Fruit fly (Drosophila melanogaster): ENCODE data around the gene CG13362.

The CG13362 gene

dm6 chrX:769639-770124, 18.6 kb upstream of the CG13362 start, which contains the start of gene fz3:
TSS of gene fz3 (plus strand) at chrX:769945.
- TF ChIP-seq Sox102F (GFP tag; optimal IDR thresholded peaks at IDR 0.05): peak; percentile 86
- peak; percentile 36 for TF ChIP-seq spab (GFP tag; optimal IDR thresholded peaks at IDR 0.05)
- TF ChIP-seq CG31627 (GFP tag; optimal IDR thresholded peaks at IDR 0.05): peak; percentile 61
- TF ChIP-seq CG16779 (tag; optimal IDR thresholded peaks at IDR 0.05): peak; percentile 24
- peak; percentile 76 for TF ChIP-seq vri (GFP tag; optimal IDR thresholded peaks at IDR 0.05)
- peak; percentile 64; the same call in 2 of the 3 replicates for TF ChIP-seq CG8119 (GFP tag; IDR thresholded peaks at IDR 0.05)
- TF ChIP-seq CG6276 (GFP tag; optimal IDR thresholded peaks at IDR 0.05): peak; percentile 58
- TF ChIP-seq CG10631 (GFP tag; optimal IDR thresholded peaks at IDR 0.05): peak; percentile 77
- TF ChIP-seq Hr38 (GFP tag; optimal IDR thresholded peaks at IDR 0.05): no peak
- no peak for TF ChIP-seq fd85E (GFP tag; optimal IDR thresholded peaks at IDR 0.05)
- TF ChIP-seq CG8319 (GFP tag; optimal IDR thresholded peaks at IDR 0.05): peak; percentile 31
- peak; percentile 32 for TF ChIP-seq Lpt (GFP tag; optimal IDR thresholded peaks at IDR 0.05)
- peak; percentile 73 for TF ChIP-seq CG10669 (GFP tag; optimal IDR thresholded peaks at IDR 0.05)
- peak; percentile 66 for TF ChIP-seq CG3032 (tag; optimal IDR thresholded peaks at IDR 0.05)
- TF ChIP-seq Met (GFP tag; optimal IDR thresholded peaks at IDR 0.05): peak; percentile 82
- peak; percentile 67 for TF ChIP-seq eg (GFP tag; IDR thresholded peaks at IDR 0.05)
- TF ChIP-seq Blimp-1 (GFP tag; optimal IDR thresholded peaks at IDR 0.05): peak; percentile 15
- peak; percentile 76 for TF ChIP-seq pdm3 (GFP tag; optimal IDR thresholded peaks at IDR 0.05)
- TF ChIP-seq Ets96B (tag; optimal IDR thresholded peaks at IDR 0.05): peak; percentile 70
- TF ChIP-seq achi (GFP tag; optimal IDR thresholded peaks at IDR 0.05): peak; percentile 64
- peak; percentile 47 to 76 for TF ChIP-seq ss (GFP tag; optimal IDR thresholded peaks at IDR 0.05)
- peak; percentile 73 for TF ChIP-seq Smox (GFP tag; optimal IDR thresholded peaks at IDR 0.05)
- TF ChIP-seq Sox15 (GFP tag; optimal IDR thresholded peaks at IDR 0.05): no peak
- TF ChIP-seq CG11902 (GFP tag; optimal IDR thresholded peaks at IDR 0.05): peak; percentile 44
- no peak for TF ChIP-seq Gug (GFP tag; IDR thresholded peaks at IDR 0.05)
- TF ChIP-seq CG4318 (GFP tag; optimal IDR thresholded peaks at IDR 0.05): peak; percentile 28
- peak; percentile 55 for TF ChIP-seq Hr4 (GFP tag; optimal IDR thresholded peaks at IDR 0.05)
- peak; percentile 86 for TF ChIP-seq topi (GFP tag; optimal IDR thresholded peaks at IDR 0.05)
- TF ChIP-seq Hr39 (GFP tag; optimal IDR thresholded peaks at IDR 0.05): peak; percentile 74
- TF ChIP-seq fkh (GFP tag; optimal IDR thresholded peaks at IDR 0.05): no peak
- TF ChIP-seq fd59A (GFP tag; optimal IDR thresholded peaks at IDR 0.05): peak; percentile 47
- peak; percentile 59 for TF ChIP-seq acj6 (GFP tag; optimal IDR thresholded peaks at IDR 0.05)
- TF ChIP-seq Sox14 (GFP tag; optimal IDR thresholded peaks at IDR 0.05): peak; percentile 76
- peak; percentile 65 for TF ChIP-seq Ets21C (GFP tag; optimal IDR thresholded peaks at IDR 0.05)
- peak; percentile 63 for TF ChIP-seq CG8632 (GFP tag; optimal IDR thresholded peaks at IDR 0.05)
- peak; percentile 44 for TF ChIP-seq CG9139 (GFP tag; optimal IDR thresholded peaks at IDR 0.05)
- peak; percentile 60 for TF ChIP-seq CG6854 (GFP tag; optimal IDR thresholded peaks at IDR 0.05)
- peak in 1 of 2 experiments; percentile 58 for TF ChIP-seq salr (GFP tag; optimal IDR thresholded peaks at IDR 0.05)
- TF ChIP-seq cyc (GFP tag; optimal IDR thresholded peaks at IDR 0.05): peak; percentile 71
- TF ChIP-seq CG6163 (GFP tag; IDR thresholded peaks at IDR 0.05): peak; percentile 80
- TF ChIP-seq CG11762 (GFP tag; optimal IDR thresholded peaks at IDR 0.05; ENCODE audit: insufficient read depth): peak; percentile 40
- peak; percentile 72 for TF ChIP-seq CG6808 (GFP tag; optimal IDR thresholded peaks at IDR 0.05)
- TF ChIP-seq CG32006 (GFP tag; optimal IDR thresholded peaks at IDR 0.05): peak; percentile 64
- peak; percentile 81 for TF ChIP-seq lz (GFP tag; optimal IDR thresholded peaks at IDR 0.05)
- peak; percentile 74 for TF ChIP-seq CG15336 (GFP tag; IDR thresholded peaks at IDR 0.05)
- no peak for TF ChIP-seq Eip93F (GFP tag; optimal IDR thresholded peaks at IDR 0.05)
- peak; percentile 82 for TF ChIP-seq esn (GFP tag; optimal IDR thresholded peaks at IDR 0.05)
- peak; percentile 76 for TF ChIP-seq CG3919 (GFP tag; optimal IDR thresholded peaks at IDR 0.05)
- peak; percentile 72 for TF ChIP-seq CG1621 (tag; optimal IDR thresholded peaks at IDR 0.05)
- TF ChIP-seq Eip75B (GFP tag; optimal IDR thresholded peaks at IDR 0.05): peak; percentile 80
- TF ChIP-seq CG11294 (GFP tag; IDR thresholded peaks at IDR 0.05): no peak
- peak; percentile 89 for TF ChIP-seq svp (GFP tag)
